Fruit fly (Drosophila melanogaster): ENCODE data around the gene COX5BL.

Gene COX5BL

dm6 chr2L:6601018-6601505 lies 41.8 kb downstream of the COX5BL start, which contains the start of gene Dpp10 (continued):
- TF ChIP-seq Dbx (GFP tag; IDR thresholded peaks at IDR 0.05) (peak; percentile 98), CG3065 (GFP tag; optimal IDR thresholded peaks at IDR 0.05) (peak; percentile 26), CG11085 (GFP tag; IDR thresholded peaks at IDR 0.05) (peak; percentile 95), yki (optimal IDR thresholded peaks at IDR 0.05) (no peak), Sox100B (GFP tag; optimal IDR thresholded peaks at IDR 0.05) (peak; percentile 80), lmd (GFP tag; IDR thresholded peaks at IDR 0.05) (peak; percentile 95), CG8290 (GFP tag; optimal IDR thresholded peaks at IDR 0.05) (peak; percentile 2), CG8290 (tag; optimal IDR thresholded peaks at IDR 0.05) (peak in 1 of 2 experiments; percentile 75), Sry-β (GFP tag; optimal IDR thresholded peaks at IDR 0.05) (no peak), CG33557 (GFP tag; optimal IDR thresholded peaks at IDR 0.05) (no peak), unc-4 (GFP tag; IDR thresholded peaks at IDR 0.05; ENCODE audit: partially characterized antibody) (no peak), Xbp1 (GFP tag; optimal IDR thresholded peaks at IDR 0.05) (peak; percentile 87), Mrtf (GFP tag; IDR thresholded peaks at IDR 0.05) (peak; percentile 96), Adf1 (GFP tag; IDR thresholded peaks at IDR 0.05) (peak; percentile 85), lilli (GFP tag; optimal IDR thresholded peaks at IDR 0.05) (peak; percentile 97), CG13424 (tag; optimal IDR thresholded peaks at IDR 0.05) (peak; percentile 96), CG11696 (GFP tag; IDR thresholded peaks at IDR 0.05) (peak; percentile 79), CG6683 (GFP tag; optimal IDR thresholded peaks at IDR 0.05) (peak; percentile 89), Dip2 (GFP tag; IDR thresholded peaks at IDR 0.05) (0 out of 2 replicates have a peak, but pooled peaks have one; percentile 44), CG4820 (GFP tag; optimal IDR thresholded peaks at IDR 0.05) (peak; percentile 72), CG12299 (tag; optimal IDR thresholded peaks at IDR 0.05) (peak; percentile 88), cato (GFP tag; optimal IDR thresholded peaks at IDR 0.05; ENCODE audit: borderline replicate concordance) (peak; percentile 55), ken (GFP tag; IDR thresholded peaks at IDR 0.05) (peak; percentile 93), nerfin-1 (tag; optimal IDR thresholded peaks at IDR 0.05) (peak; percentile 67), NfI (GFP tag; optimal IDR thresholded peaks at IDR 0.05) (peak; percentile 92), pum (GFP tag; optimal IDR thresholded peaks at IDR 0.05) (peak; percentile 37), D19B (GFP tag; optimal IDR thresholded peaks at IDR 0.05) (peak; percentile 76), Oli (tag; optimal IDR thresholded peaks at IDR 0.05) (peak; percentile 87), MBD-R2 (GFP tag; IDR thresholded peaks at IDR 0.05) (peak; percentile 95), CG3838 (GFP tag; optimal IDR thresholded peaks at IDR 0.05) (peak; percentile 55), crol (GFP tag; IDR thresholded peaks at IDR 0.05) (no peak), aop (GFP tag; IDR thresholded peaks at IDR 0.05) (peak; percentile 51; the same call in 1 of the 2 replicates), HLH3B (GFP tag; IDR thresholded peaks at IDR 0.05) (peak; percentile 95), CG32532 (GFP tag; IDR thresholded peaks at IDR 0.05) (peak; percentile 97), Taf1 (GFP tag; IDR thresholded peaks at IDR 0.05) (peak; percentile 94), CG11723 (GFP tag; optimal IDR thresholded peaks at IDR 0.05) (peak; percentile 59), otp (GFP tag; IDR thresholded peaks at IDR 0.05) (peak; percentile 71; the same call in 2 of the 3 replicates), MTF-1 (GFP tag; optimal IDR thresholded peaks at IDR 0.05; ENCODE audit: borderline replicate concordance) (peak; percentile 25), sim (GFP tag; IDR thresholded peaks at IDR 0.05) (peak; percentile 76), nom (GFP tag; optimal IDR thresholded peaks at IDR 0.05) (peak; percentile 11), chif (GFP tag; optimal IDR thresholded peaks at IDR 0.05) (peak; percentile 81 to 87), ci (GFP tag; IDR thresholded peaks at IDR 0.05) (peak; percentile 97), cwo (GFP tag; optimal IDR thresholded peaks at IDR 0.05) (peak; percentile 93), fd102C (GFP tag; optimal IDR thresholded peaks at IDR 0.05) (no peak), phol (tag; optimal IDR thresholded peaks at IDR 0.05) (peak; percentile 75), CG16813 (GFP tag; IDR thresholded peaks at IDR 0.05; ENCODE audit: partially characterized antibody) (no peak), az2 (GFP tag; optimal IDR thresholded peaks at IDR 0.05) (peak; percentile 81), Elba2 (GFP tag; optimal IDR thresholded peaks at IDR 0.05) (no peak), ac (GFP tag; optimal IDR thresholded peaks at IDR 0.05) (no peak), CTCF (GFP tag; optimal IDR thresholded peaks at IDR 0.05) (no peak), Bgb (GFP tag; IDR thresholded peaks at IDR 0.05; ENCODE audit: partially characterized antibody) (no peak), CG13894 (tag; optimal IDR thresholded peaks at IDR 0.05) (peak; percentile 96)
